Worm (Caenorhabditis elegans): Measurements from ENCODE around the gene wrk-1.

ce11 chrX:8421594-8421993 lies 29.2 kb upstream of the wrk-1 start:
- TF ChIP-seq scrt-1 (GFP tag; IDR thresholded peaks at IDR 0.05) (no peak), sea-1 (GFP tag; conservative IDR thresholded peaks at IDR 0.05) (no peak), tra-4 (tag; optimal IDR thresholded peaks at IDR 0.05) (no peak), hmg-4 (GFP tag; optimal IDR thresholded peaks at IDR 0.05) (no peak), ceh-13 (GFP tag; optimal IDR thresholded peaks at IDR 0.05) (no peak), tbx-11 (GFP tag; IDR thresholded peaks at IDR 0.05) (no peak), ets-7 (tag; optimal IDR thresholded peaks at IDR 0.05) (no peak), tbx-37 (GFP tag; conservative IDR thresholded peaks at IDR 0.05) (no peak), ama-1 (optimal IDR thresholded peaks at IDR 0.05) (no peak), F13C5.2 (tag; optimal IDR thresholded peaks at IDR 0.05) (no peak), pes-1 (GFP tag; IDR thresholded peaks at IDR 0.05) (no peak), ceh-36 (tag; optimal IDR thresholded peaks at IDR 0.05) (no peak)

All from whole organism, early embryonic.